Worm (Caenorhabditis elegans) whole organism, L3 larva: ENCODE data around the gene F20G2.1.

Experiments used
- ZK546.5 ChIP-seq: sonication (generic microtip); optimal IDR thresholded peaks from 2 replicates; lab custom pipeline; 2017; ENCODE audit warnings: missing biosample characterization, missing genetic modification characterization
- lin-15B ChIP-seq: fragments of 150-350 bp; optimal IDR thresholded peaks from 2 replicates; lab custom pipeline; 2014; ENCODE audit warnings: missing biosample characterization, missing genetic modification characterization
- nhr-76 ChIP-seq: fragments of 150-350 bp; sonication (generic microtip); optimal IDR thresholded peaks from 5 replicates; lab custom pipeline; 2014; ENCODE audit warnings: missing biosample characterization, missing genetic modification characterization
- pha-4 ChIP-seq: fragments of 150-350 bp; optimal IDR thresholded peaks from 2 replicates; lab custom pipeline; 2014; ENCODE audit warnings: missing biosample characterization, missing genetic modification reagents, missing genetic modification characterization
- unc-62 ChIP-seq: fragments of 150-350 bp; sonication (generic microtip); optimal IDR thresholded peaks from 4 replicates; lab custom pipeline; 2014; ENCODE audit warnings: missing biosample characterization, missing genetic modification reagents, missing genetic modification characterization

- TF ChIP-seq ZK546.5 (tag; lab: Kevin White, UChicago), result no peak
- no peak for TF ChIP-seq nhr-76 (tag; lab: Kevin White, UChicago)
- TF ChIP-seq lin-15B (tag; lab: Kevin White, UChicago), result no peak
- no peak for TF ChIP-seq pha-4 (tag; lab: Kevin White, UChicago)
- no peak for TF ChIP-seq unc-62 (GFP tag; lab: Kevin White, UChicago)
These were observed 45.8 kb upstream of the F20G2.1 start for ce11 chrV:13799190-13799589.
